Worm (Caenorhabditis elegans) whole organism, late embryonic: Measurements from ENCODE around the gene scl-19.

Experiments used
- F13H6.1 ChIP-seq: sonication (generic microtip); optimal IDR thresholded peaks from 2 replicates; lab custom pipeline; 2016; ENCODE audit warnings: missing genetic modification characterization, missing compliant biosample characterization
- K02D7.2 ChIP-seq: sonication (generic microtip); optimal IDR thresholded peaks from 2 replicates; lab custom pipeline; 2017; ENCODE audit warnings: mild to moderate bottlenecking, missing genetic modification characterization, missing compliant biosample characterization
- Y22D7AL.16 ChIP-seq: sonication (generic microtip); optimal IDR thresholded peaks from 2 replicates; lab custom pipeline; 2016; ENCODE audit warnings: missing genetic modification characterization, missing compliant biosample characterization
- ama-1 ChIP-seq: fragments of 150-350 bp; optimal IDR thresholded peaks from 2 replicates; lab custom pipeline; 2014
- ceh-14 ChIP-seq: sonication (generic microtip); optimal IDR thresholded peaks from 2 replicates; lab custom pipeline; 2016; ENCODE audit warnings: missing genotype, missing genetic modification characterization, missing compliant biosample characterization
- ceh-19 ChIP-seq: fragments of 200-800 bp; sonication (Bioruptor generic); optimal IDR thresholded peaks from 2 replicates; lab custom pipeline; 2018; ENCODE audit warnings: mild to moderate bottlenecking, missing genetic modification characterization, missing compliant biosample characterization
- ceh-22 ChIP-seq: sonication (generic microtip); optimal IDR thresholded peaks from 2 replicates; lab custom pipeline; 2017; ENCODE audit warnings: missing biosample characterization, missing genetic modification characterization
- ceh-24 ChIP-seq: sonication (generic microtip); optimal IDR thresholded peaks from 2 replicates; lab custom pipeline; 2016; ENCODE audit warnings: mild to moderate bottlenecking, missing genetic modification characterization, missing compliant biosample characterization
- ceh-30 ChIP-seq: fragments of 150-350 bp; optimal IDR thresholded peaks from 2 replicates; lab custom pipeline; 2014; ENCODE audit warnings: missing biosample characterization, missing genetic modification characterization
- ceh-34 ChIP-seq: sonication (generic microtip); optimal IDR thresholded peaks from 2 replicates; lab custom pipeline; 2016; ENCODE audit warnings: mild to moderate bottlenecking, missing genetic modification characterization, missing compliant biosample characterization
- ceh-48 ChIP-seq: sonication (generic microtip); optimal IDR thresholded peaks from 2 replicates; lab custom pipeline; 2016; ENCODE audit warnings: missing genetic modification characterization, inconsistent platforms, missing compliant biosample characterization
- ceh-6 ChIP-seq: fragments of 200-800 bp; sonication (Bioruptor generic); optimal IDR thresholded peaks from 2 replicates; lab custom pipeline; 2018; ENCODE audit warnings: mild to moderate bottlenecking, missing genetic modification characterization, missing compliant biosample characterization
- ceh-9 ChIP-seq: sonication (generic microtip); optimal IDR thresholded peaks from 2 replicates; lab custom pipeline; 2016; ENCODE audit warnings: mild to moderate bottlenecking, missing genetic modification characterization, inconsistent platforms, missing compliant biosample characterization
- elt-2 ChIP-seq: sonication (generic microtip); optimal IDR thresholded peaks from 2 replicates; lab custom pipeline; 2016; ENCODE audit warnings: missing genetic modification reagents, missing genetic modification characterization, missing compliant biosample characterization
- fax-1 ChIP-seq: sonication (generic microtip); optimal IDR thresholded peaks from 2 replicates; lab custom pipeline; 2016; ENCODE audit warnings: missing genotype, missing genetic modification characterization, missing compliant biosample characterization
- fkh-10 ChIP-seq: fragments of 150-350 bp; optimal IDR thresholded peaks from 2 replicates; lab custom pipeline; 2014; ENCODE audit warnings: missing biosample characterization, missing genetic modification reagents, missing genetic modification characterization
- fkh-6 ChIP-seq: sonication (generic microtip); optimal IDR thresholded peaks from 2 replicates; lab custom pipeline; 2016; ENCODE audit warnings: missing genetic modification characterization, missing compliant biosample characterization
- gmeb-2 ChIP-seq: sonication (generic microtip); optimal IDR thresholded peaks from 2 replicates; lab custom pipeline; 2016; ENCODE audit warnings: missing genetic modification characterization, inconsistent platforms, missing compliant biosample characterization
- hlh-13 ChIP-seq: fragments of 200-800 bp; sonication (Bioruptor generic); optimal IDR thresholded peaks from 2 replicates; lab custom pipeline; 2018; ENCODE audit warnings: mild to moderate bottlenecking, missing genetic modification characterization, missing compliant biosample characterization
- hlh-15 ChIP-seq: sonication (generic microtip); optimal IDR thresholded peaks from 2 replicates; lab custom pipeline; 2016; ENCODE audit warnings: missing genetic modification characterization, missing compliant biosample characterization
- hlh-30 ChIP-seq: sonication (generic microtip); optimal IDR thresholded peaks from 2 replicates; lab custom pipeline; 2017; ENCODE audit warnings: antibody characterized with exemption, missing genetic modification characterization, missing compliant biosample characterization; ENCODE audit not compliant: insufficient read depth
- hlh-6 ChIP-seq: sonication (generic microtip); optimal IDR thresholded peaks from 2 replicates; lab custom pipeline; 2016; ENCODE audit warnings: missing genotype, missing genetic modification characterization, missing compliant biosample characterization
- lin-11 ChIP-seq: fragments of 200-800 bp; sonication (Bioruptor generic); optimal IDR thresholded peaks from 2 replicates; lab custom pipeline; 2018; ENCODE audit warnings: mild to moderate bottlenecking, missing genetic modification characterization, missing compliant biosample characterization
- madf-2 ChIP-seq: sonication (generic microtip); optimal IDR thresholded peaks from 2 replicates; lab custom pipeline; 2017; ENCODE audit warnings: missing genetic modification characterization, missing compliant biosample characterization
- mec-3 ChIP-seq: sonication (generic microtip); optimal IDR thresholded peaks from 2 replicates; lab custom pipeline; 2016; ENCODE audit warnings: borderline replicate concordance, missing genetic modification characterization, missing compliant biosample characterization
- nhr-232 ChIP-seq: sonication (generic microtip); optimal IDR thresholded peaks from 2 replicates; lab custom pipeline; 2016; ENCODE audit warnings: missing genetic modification characterization, missing compliant biosample characterization
- pat-9 ChIP-seq: fragments of 200-800 bp; sonication (Bioruptor generic); optimal IDR thresholded peaks from 2 replicates; lab custom pipeline; 2018; ENCODE audit warnings: mild to moderate bottlenecking, missing genetic modification characterization, moderate library complexity, missing compliant biosample characterization
- pax-1 ChIP-seq: fragments of 150-350 bp; optimal IDR thresholded peaks from 2 replicates; lab custom pipeline; 2014; ENCODE audit warnings: missing biosample characterization, missing genetic modification characterization
- pha-2 ChIP-seq: sonication (generic microtip); optimal IDR thresholded peaks from 2 replicates; lab custom pipeline; 2017; ENCODE audit warnings: mild to moderate bottlenecking, missing genetic modification characterization, missing compliant biosample characterization
- pha-4 ChIP-seq: fragments of 150-350 bp; optimal IDR thresholded peaks from 2 replicates; lab custom pipeline; 2018; ENCODE audit warnings: missing biosample characterization, missing genetic modification reagents, missing genetic modification characterization
- sox-2 ChIP-seq: fragments of 200-800 bp; sonication (Bioruptor generic); IDR thresholded peaks from 2 replicates; pipeline ENCODE4 v1.3.6; 2022; ENCODE audit warnings: missing genetic modification reagents, missing genetic modification characterization, missing compliant biosample characterization
- sox-4 ChIP-seq: sonication (generic microtip); optimal IDR thresholded peaks from 2 replicates; lab custom pipeline; 2017; ENCODE audit warnings: mild to moderate bottlenecking, missing genetic modification characterization, inconsistent platforms, missing compliant biosample characterization
- syd-9 ChIP-seq: sonication (generic microtip); optimal IDR thresholded peaks from 2 replicates; lab custom pipeline; 2016; ENCODE audit warnings: mild to moderate bottlenecking, missing genetic modification characterization, moderate library complexity, missing compliant biosample characterization
- unc-3 ChIP-seq, 2 experiments: fragments of 200-800 bp in 1 of 2; sonication (Bioruptor generic) in 1 of 2; sonication (generic microtip) in 1 of 2; conservative IDR thresholded peaks in 1 of 2; optimal IDR thresholded peaks in 1 of 2; 2 replicates each; pipeline versions ENCODE4 v1.3.6 to Lab custom; 2016 to 2022; ENCODE audit warnings: missing compliant biosample characterization in 2 of 2, missing genetic modification characterization in 2 of 2, missing genetic modification reagents in 1 of 2
- unc-42 ChIP-seq: sonication (generic microtip); optimal IDR thresholded peaks from 2 replicates; lab custom pipeline; 2016; ENCODE audit warnings: missing genotype, missing genetic modification characterization, missing compliant biosample characterization
- unc-55 ChIP-seq: sonication (generic microtip); optimal IDR thresholded peaks from 2 replicates; lab custom pipeline; 2017; ENCODE audit warnings: missing biosample characterization, missing genetic modification reagents, missing genetic modification characterization
- zip-5 ChIP-seq: sonication (generic microtip); optimal IDR thresholded peaks from 2 replicates; lab custom pipeline; 2016; ENCODE audit warnings: missing genetic modification characterization, missing compliant biosample characterization
- ztf-16 ChIP-seq: sonication (generic microtip); optimal IDR thresholded peaks from 2 replicates; lab custom pipeline; 2017; ENCODE audit warnings: missing genetic modification characterization, missing compliant biosample characterization

The scl-19 gene

ce11 chrV:18723604-18724003, 8.2 kb upstream of the scl-19 start (continued):
- no peak for TF ChIP-seq unc-3 (GFP tag; conservative IDR thresholded peaks at IDR 0.05; lab: Robert Waterston, UW)
- no peak for TF ChIP-seq unc-3 (tag; optimal IDR thresholded peaks at IDR 0.05; lab: Kevin White, UChicago)
- TF ChIP-seq gmeb-2 = no peak
- TF ChIP-seq ceh-19 (GFP tag; lab: Kevin White, UChicago) = peak; percentile 85
- TF ChIP-seq ceh-22 = peak; percentile 9
- peak; percentile 70 for TF ChIP-seq pax-1
- TF ChIP-seq fkh-10 (GFP tag; lab: Kevin White, UChicago) = no peak
- no peak for TF ChIP-seq nhr-232 (tag; lab: Kevin White, UChicago)
- TF ChIP-seq ama-1 (lab: Kevin White, UChicago) = no peak
- peak; percentile 50 for TF ChIP-seq ceh-34 (tag; lab: Kevin White, UChicago)
- TF ChIP-seq fax-1 = no peak
- TF ChIP-seq ceh-24 = no peak
- peak; percentile 27 for TF ChIP-seq ceh-6
- peak; percentile 26 for TF ChIP-seq ztf-16 (tag; lab: Kevin White, UChicago)
- no peak for TF ChIP-seq hlh-6
- peak; percentile 58 for TF ChIP-seq F13H6.1 (tag; lab: Kevin White, UChicago)
- TF ChIP-seq hlh-15 (tag; lab: Kevin White, UChicago) = no peak
- peak; percentile 92 for TF ChIP-seq ceh-30
- peak; percentile 92 for TF ChIP-seq unc-55 (GFP tag; lab: Kevin White, UChicago)
- peak; percentile 29 for TF ChIP-seq syd-9 (tag; lab: Kevin White, UChicago)
- no peak for TF ChIP-seq sox-4
- TF ChIP-seq ceh-48 (tag; lab: Kevin White, UChicago) = peak; percentile 90
- no peak for TF ChIP-seq K02D7.2
- no peak for TF ChIP-seq Y22D7AL.16
- TF ChIP-seq ceh-9 (tag; lab: Kevin White, UChicago) = no peak
- TF ChIP-seq sox-2 = no peak; the same call in 1 of the 2 replicates
- TF ChIP-seq hlh-13 (GFP tag; lab: Kevin White, UChicago) = no peak
- peak; percentile 49 for TF ChIP-seq pat-9 (tag; lab: Kevin White, UChicago)
- TF ChIP-seq, all 69 proteins: peak for 34

- TF ChIP-seq ceh-48 (tag; lab: Kevin White, UChicago) = no peak
- TF ChIP-seq lin-11 (tag; lab: Kevin White, UChicago) = no peak
- TF ChIP-seq madf-2 (tag; lab: Kevin White, UChicago) = no peak
Measured at ce11 chrV:18724076-18724475, 7.7 kb upstream of the scl-19 start.

- TF ChIP-seq syd-9 (tag; lab: Kevin White, UChicago) = no peak
- no peak for TF ChIP-seq pha-4 (tag; lab: Kevin White, UChicago)
- peak; percentile 72 for TF ChIP-seq unc-42 (tag; lab: Kevin White, UChicago)
Measured at ce11 chrV:18725858-18726257, 5.9 kb upstream of the scl-19 start.

ce11 chrV:18729324-18729924, 2.4 kb upstream of the scl-19 start, which contains the start of gene asp-19:
TSS of gene asp-19 (minus strand) at chrV:18729374.
- TF ChIP-seq unc-3 (GFP tag; conservative IDR thresholded peaks at IDR 0.05; lab: Robert Waterston, UW) (no peak), unc-3 (tag; optimal IDR thresholded peaks at IDR 0.05; lab: Kevin White, UChicago) (no peak), hlh-30 (tag; lab: Kevin White, UChicago) (no peak), sox-2 (no peak), unc-55 (GFP tag; lab: Kevin White, UChicago) (no peak), pha-2 (tag; lab: Kevin White, UChicago) (no peak), fax-1 (no peak), mec-3 (no peak), zip-5 (tag; lab: Kevin White, UChicago) (no peak), fkh-6 (no peak), elt-2 (tag; lab: Kevin White, UChicago) (no peak), gmeb-2 (no peak), ceh-14 (tag; lab: Kevin White, UChicago) (no peak)
